Worm (Caenorhabditis elegans) whole organism, L3 larva: ENCODE results near the gene C05B5.12.

ENCODE experiments used
- ZK546.5 ChIP-seq: sonication (generic microtip); optimal IDR thresholded peaks from 2 replicates; lab custom pipeline; 2017; ENCODE audit warnings: missing biosample characterization, missing genetic modification characterization
- aly-2 ChIP-seq: fragments of 150-350 bp; optimal IDR thresholded peaks from 2 replicates; lab custom pipeline; 2014; ENCODE audit warnings: missing biosample characterization, missing genetic modification characterization
- ceh-16 ChIP-seq: sonication (generic microtip); optimal IDR thresholded peaks from 2 replicates; lab custom pipeline; 2017; ENCODE audit warnings: missing biosample characterization, missing genetic modification characterization
- ceh-28 ChIP-seq: fragments of 150-350 bp; optimal IDR thresholded peaks from 2 replicates; lab custom pipeline; 2014; ENCODE audit warnings: missing biosample characterization, missing genetic modification reagents, missing genetic modification characterization
- ceh-82 ChIP-seq: fragments of 150-350 bp; optimal IDR thresholded peaks from 2 replicates; lab custom pipeline; 2014; ENCODE audit warnings: missing biosample characterization, missing genetic modification characterization
- ceh-9 ChIP-seq: sonication (generic microtip); optimal IDR thresholded peaks from 2 replicates; lab custom pipeline; 2018; ENCODE audit warnings: missing biosample characterization, missing genetic modification characterization
- daf-12 ChIP-seq: fragments of 150-350 bp; optimal IDR thresholded peaks from 2 replicates; lab custom pipeline; 2014; ENCODE audit warnings: missing biosample characterization, missing genetic modification reagents, missing genetic modification characterization
- egl-27 ChIP-seq: sonication (generic microtip); optimal IDR thresholded peaks from 4 replicates; lab custom pipeline; 2017; ENCODE audit warnings: missing biosample characterization, missing genetic modification reagents, missing genetic modification characterization
- egl-5 ChIP-seq: fragments of 150-350 bp; optimal IDR thresholded peaks from 2 replicates; lab custom pipeline; 2017; ENCODE audit warnings: missing biosample characterization, missing genetic modification reagents, missing genetic modification characterization, inconsistent platforms
- elt-1 ChIP-seq: fragments of 150-350 bp; optimal IDR thresholded peaks from 2 replicates; lab custom pipeline; 2014; ENCODE audit warnings: missing biosample characterization, missing genetic modification characterization
- elt-2 ChIP-seq: sonication (generic microtip); optimal IDR thresholded peaks from 2 replicates; lab custom pipeline; 2016; ENCODE audit warnings: missing genetic modification reagents, mild to moderate bottlenecking, missing genetic modification characterization, missing compliant biosample characterization
- elt-3 ChIP-seq, 3 experiments: fragments of 150-350 bp in 1 of 3; sonication (generic microtip) in 2 of 3; optimal IDR thresholded peaks; 2 replicates in 2 of 3; 4 replicates in 1 of 3; lab custom pipeline; 2014 to 2017; ENCODE audit warnings: missing biosample characterization in 3 of 3, missing genetic modification characterization in 3 of 3
- eor-1 ChIP-seq, 2 experiments: fragments of 150-350 bp; optimal IDR thresholded peaks; 2 replicates each; lab custom pipeline; 2014 to 2018; ENCODE audit warnings: missing biosample characterization in 2 of 2, missing genetic modification characterization in 2 of 2
- fkh-10 ChIP-seq: sonication (generic microtip); optimal IDR thresholded peaks from 2 replicates; lab custom pipeline; 2017; ENCODE audit warnings: missing biosample characterization, missing genetic modification reagents, missing genetic modification characterization
- hmg-11 ChIP-seq: sonication (generic microtip); optimal IDR thresholded peaks from 2 replicates; lab custom pipeline; 2016; ENCODE audit warnings: missing genetic modification characterization, missing compliant biosample characterization
- jun-1 ChIP-seq: fragments of 150-350 bp; optimal IDR thresholded peaks from 2 replicates; lab custom pipeline; 2014; ENCODE audit warnings: missing biosample characterization, missing genetic modification reagents, missing genetic modification characterization
- lin-15B ChIP-seq: fragments of 150-350 bp; optimal IDR thresholded peaks from 2 replicates; lab custom pipeline; 2014; ENCODE audit warnings: missing biosample characterization, missing genetic modification characterization
- lin-39 ChIP-seq: fragments of 150-350 bp; optimal IDR thresholded peaks from 2 replicates; lab custom pipeline; 2018; ENCODE audit warnings: missing biosample characterization, missing genetic modification reagents, missing genetic modification characterization
- mdl-1 ChIP-seq: fragments of 150-350 bp; optimal IDR thresholded peaks from 2 replicates; lab custom pipeline; 2014; ENCODE audit warnings: missing biosample characterization, missing genetic modification characterization
- nfya-1 ChIP-seq: sonication (generic microtip); optimal IDR thresholded peaks from 2 replicates; lab custom pipeline; 2017; ENCODE audit warnings: missing genetic modification characterization, mild to moderate bottlenecking, missing compliant biosample characterization, antibody characterized with exemption, moderate library complexity; ENCODE audit not compliant: insufficient read depth
- nhr-11 ChIP-seq: fragments of 150-350 bp; optimal IDR thresholded peaks from 2 replicates; lab custom pipeline; 2014; ENCODE audit warnings: missing biosample characterization, missing genetic modification characterization
- nhr-23 ChIP-seq: fragments of 150-350 bp; optimal IDR thresholded peaks from 2 replicates; lab custom pipeline; 2014; ENCODE audit warnings: missing biosample characterization, missing genetic modification reagents, missing genetic modification characterization
- nhr-28 ChIP-seq: fragments of 150-350 bp; optimal IDR thresholded peaks from 2 replicates; lab custom pipeline; 2014; ENCODE audit warnings: missing biosample characterization, missing genetic modification characterization
- nhr-43 ChIP-seq: sonication (generic microtip); optimal IDR thresholded peaks from 2 replicates; lab custom pipeline; 2016; ENCODE audit warnings: mild to moderate bottlenecking, missing genetic modification characterization, missing compliant biosample characterization; ENCODE audit not compliant: poor library complexity, severe bottlenecking
- nhr-67 ChIP-seq: fragments of 150-350 bp; optimal IDR thresholded peaks from 2 replicates; lab custom pipeline; 2014; ENCODE audit warnings: missing biosample characterization, missing genetic modification characterization
- nhr-76 ChIP-seq: fragments of 150-350 bp; sonication (generic microtip); optimal IDR thresholded peaks from 5 replicates; lab custom pipeline; 2014; ENCODE audit warnings: missing biosample characterization, missing genetic modification characterization
- pha-4 ChIP-seq: fragments of 150-350 bp; optimal IDR thresholded peaks from 2 replicates; lab custom pipeline; 2014; ENCODE audit warnings: missing biosample characterization, missing genetic modification reagents, missing genetic modification characterization
- sea-2 ChIP-seq: fragments of 150-350 bp; sonication (generic microtip); optimal IDR thresholded peaks from 4 replicates; lab custom pipeline; 2014; ENCODE audit warnings: missing biosample characterization, missing genetic modification reagents, missing genetic modification characterization
- snpc-4 ChIP-seq: fragments of 150-350 bp; optimal IDR thresholded peaks from 2 replicates; lab custom pipeline; 2014; ENCODE audit warnings: missing biosample characterization, missing genetic modification characterization
- tbx-2 ChIP-seq: sonication (generic microtip); optimal IDR thresholded peaks from 2 replicates; lab custom pipeline; 2016; ENCODE audit warnings: mild to moderate bottlenecking, missing genetic modification characterization, missing compliant biosample characterization
- unc-39 ChIP-seq: sonication (generic microtip); optimal IDR thresholded peaks from 4 replicates; lab custom pipeline; 2017; ENCODE audit warnings: missing biosample characterization, missing genetic modification characterization
- zag-1 ChIP-seq: fragments of 150-350 bp; optimal IDR thresholded peaks from 2 replicates; lab custom pipeline; 2014; ENCODE audit warnings: missing biosample characterization, missing genetic modification characterization
- ztf-11 ChIP-seq: fragments of 150-350 bp; optimal IDR thresholded peaks from 2 replicates; lab custom pipeline; 2014; ENCODE audit warnings: missing biosample characterization, missing genetic modification characterization
- ztf-4 ChIP-seq: fragments of 150-350 bp; optimal IDR thresholded peaks from 2 replicates; lab custom pipeline; 2014; ENCODE audit warnings: missing biosample characterization, missing genetic modification characterization

The C05B5.12 gene

ce11 chrIII:10025989-10026388 lies 38.8 kb downstream of the C05B5.12 start, which contains the start of gene ins-22:
Gene ins-22, plus strand, starts transcription at chrIII:10026289.
- no peak for TF ChIP-seq ztf-4 (tag; lab: Kevin White, UChicago)
- TF ChIP-seq eor-1 (tag; optimal IDR thresholded peaks at IDR 0.05; lab: Kevin White, UChicago), result no peak
- no peak for TF ChIP-seq nhr-28
- TF ChIP-seq nhr-67, result no peak
- no peak for TF ChIP-seq tbx-2 (tag; lab: Kevin White, UChicago)

ce11 chrIII:10027947-10028346 lies 40.8 kb downstream of the C05B5.12 start, which contains the start of gene ins-23:
Gene ins-23, plus strand, starts transcription at chrIII:10028247.
- no peak for TF ChIP-seq daf-12 (tag; lab: Kevin White, UChicago)
- no peak for TF ChIP-seq ceh-16 (tag; lab: Kevin White, UChicago)
- no peak for TF ChIP-seq nfya-1 (tag; lab: Kevin White, UChicago)
- no peak for TF ChIP-seq nhr-28
- TF ChIP-seq hmg-11 (tag; lab: Kevin White, UChicago), result no peak
- TF ChIP-seq elt-3 (tag; optimal IDR thresholded peaks at IDR 0.05; lab: Kevin White, UChicago), result no peak
- TF ChIP-seq, all 47 proteins: peak for 0

- TF ChIP-seq ceh-28 (tag; lab: Kevin White, UChicago), result no peak
- TF ChIP-seq ztf-4 (tag; lab: Kevin White, UChicago), result no peak
- TF ChIP-seq egl-27, result no peak
- TF ChIP-seq unc-39 (tag; lab: Kevin White, UChicago), result no peak
- TF ChIP-seq elt-2 (tag; lab: Kevin White, UChicago), result no peak
- TF ChIP-seq elt-3 (tag; optimal IDR thresholded peaks at IDR 0.05; lab: Kevin White, UChicago), result no peak
- TF ChIP-seq ZK546.5 (tag; lab: Kevin White, UChicago), result no peak
- no peak for TF ChIP-seq hmg-11 (tag; lab: Kevin White, UChicago)
- TF ChIP-seq, all 47 proteins: peak for 0
Measured at ce11 chrIII:10030549-10030948, 43.4 kb downstream of the C05B5.12 start, which contains the start of gene M04D8.4. Gene M04D8.4, minus strand, starts transcription at chrIII:10030649.

- TF ChIP-seq elt-3 (tag; optimal IDR thresholded peaks at IDR 0.05; lab: Kevin White, UChicago), result no peak
- TF ChIP-seq nhr-76 (tag; lab: Kevin White, UChicago), result no peak
- TF ChIP-seq egl-5 (tag; lab: Kevin White, UChicago), result no peak
- TF ChIP-seq nhr-23 (tag; lab: Kevin White, UChicago), result no peak
- TF ChIP-seq ceh-9 (tag; lab: Kevin White, UChicago), result no peak
- TF ChIP-seq nhr-43 (tag; lab: Kevin White, UChicago), result no peak
- no peak for TF ChIP-seq sea-2 (GFP tag; lab: Kevin White, UChicago)
- no peak for TF ChIP-seq nhr-11 (tag; lab: Kevin White, UChicago)
- TF ChIP-seq fkh-10 (GFP tag; lab: Kevin White, UChicago), result no peak
- no peak for TF ChIP-seq aly-2 (tag; lab: Kevin White, UChicago)
- TF ChIP-seq lin-15B (tag; lab: Kevin White, UChicago), result no peak
- TF ChIP-seq jun-1 (tag; lab: Kevin White, UChicago), result no peak
- TF ChIP-seq zag-1, result no peak
- TF ChIP-seq elt-1 (tag; lab: Kevin White, UChicago), result no peak
- TF ChIP-seq lin-39 (tag; lab: Kevin White, UChicago), result no peak
- no peak for TF ChIP-seq mdl-1 (tag; lab: Kevin White, UChicago)
- TF ChIP-seq nhr-67, result no peak
- TF ChIP-seq ceh-16 (tag; lab: Kevin White, UChicago), result no peak
- TF ChIP-seq, all 47 proteins: peak for 0
Measured at ce11 chrIII:10033213-10033612, 46.0 kb downstream of the C05B5.12 start, which contains the start of gene M04D8.5. Gene M04D8.5, minus strand, starts transcription at chrIII:10033313.

- TF ChIP-seq eor-1 (tag; optimal IDR thresholded peaks at IDR 0.05; lab: Kevin White, UChicago) (no peak), aly-2 (tag; lab: Kevin White, UChicago) (no peak), ceh-82 (tag; lab: Kevin White, UChicago) (no peak), ztf-4 (tag; lab: Kevin White, UChicago) (no peak), pha-4 (tag; lab: Kevin White, UChicago) (no peak), nhr-11 (tag; lab: Kevin White, UChicago) (no peak), nhr-28 (no peak), elt-3 (tag; optimal IDR thresholded peaks at IDR 0.05; lab: Kevin White, UChicago) (no peak), snpc-4 (tag; lab: Kevin White, UChicago) (no peak), nhr-67 (no peak), ceh-9 (tag; lab: Kevin White, UChicago) (no peak), nhr-76 (tag; lab: Kevin White, UChicago) (no peak), hmg-11 (tag; lab: Kevin White, UChicago) (no peak), ztf-11 (tag; lab: Kevin White, UChicago) (no peak), zag-1 (no peak), nhr-43 (tag; lab: Kevin White, UChicago) (no peak)
- TF ChIP-seq, all 47 proteins: peak for 0
Measured at ce11 chrIII:10033881-10034280, 46.7 kb downstream of the C05B5.12 start, which contains the start of gene M04D8.8. Gene M04D8.8, plus strand, starts transcription at chrIII:10034181.
